Worm (Caenorhabditis elegans) whole organism, mixed stage, embryonic: Measurements from ENCODE around the gene F28B12.1.

Experiments
- ces-1 ChIP-seq: fragments of 150-350 bp; optimal IDR thresholded peaks from 2 replicates; lab custom pipeline; 2014; ENCODE audit warnings: missing biosample characterization, missing genetic modification reagents, missing genetic modification characterization
- nhr-2 ChIP-seq: fragments of 150-350 bp; optimal IDR thresholded peaks from 2 replicates; lab custom pipeline; 2014; ENCODE audit warnings: missing biosample characterization, missing genetic modification characterization
- nhr-237 ChIP-seq: fragments of 150-350 bp; optimal IDR thresholded peaks from 2 replicates; lab custom pipeline; 2014; ENCODE audit warnings: missing biosample characterization, missing genetic modification characterization
- nhr-28 ChIP-seq: fragments of 150-350 bp; optimal IDR thresholded peaks from 2 replicates; lab custom pipeline; 2014; ENCODE audit warnings: missing biosample characterization, missing genetic modification characterization
- pha-4 ChIP-seq: fragments of 150-350 bp; optimal IDR thresholded peaks from 2 replicates; lab custom pipeline; 2018; ENCODE audit warnings: missing biosample characterization, missing genetic modification reagents, missing genetic modification characterization
- snpc-4 ChIP-seq: fragments of 150-350 bp; optimal IDR thresholded peaks from 2 replicates; lab custom pipeline; 2014; ENCODE audit warnings: missing biosample characterization, missing genetic modification characterization

DNA sequence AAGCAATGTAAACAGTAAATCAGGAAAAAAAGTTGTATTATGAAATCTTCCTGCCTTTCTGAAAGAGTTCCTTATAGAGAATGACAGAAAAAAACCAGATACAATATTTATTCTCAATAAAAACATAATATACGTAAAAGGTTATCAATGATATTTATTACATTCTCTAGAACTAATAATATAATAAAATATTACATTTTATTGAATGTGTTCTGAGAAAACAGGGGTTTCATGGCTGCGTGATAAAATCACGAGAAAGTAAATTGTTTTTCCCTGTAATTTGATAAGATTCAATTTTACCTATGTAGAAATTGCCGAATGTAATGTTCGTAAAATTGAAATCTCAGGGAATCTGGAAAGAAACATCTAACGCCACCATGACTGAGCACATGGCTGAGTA, 22.2 kb downstream of the F28B12.1 start:
- no peak for TF ChIP-seq pha-4 (tag; lab: Kevin White, UChicago)
- no peak for TF ChIP-seq snpc-4 (tag; lab: Kevin White, UChicago)
- no peak for TF ChIP-seq ces-1 (GFP tag; lab: Kevin White, UChicago)
- no peak for TF ChIP-seq nhr-2 (tag; lab: Kevin White, UChicago)
- no peak for TF ChIP-seq nhr-237 (tag; lab: Kevin White, UChicago)
- TF ChIP-seq nhr-28 = no peak
